Fruit fly (Drosophila melanogaster): ENCODE results near the gene CG17929.

The CG17929 gene

DNA sequence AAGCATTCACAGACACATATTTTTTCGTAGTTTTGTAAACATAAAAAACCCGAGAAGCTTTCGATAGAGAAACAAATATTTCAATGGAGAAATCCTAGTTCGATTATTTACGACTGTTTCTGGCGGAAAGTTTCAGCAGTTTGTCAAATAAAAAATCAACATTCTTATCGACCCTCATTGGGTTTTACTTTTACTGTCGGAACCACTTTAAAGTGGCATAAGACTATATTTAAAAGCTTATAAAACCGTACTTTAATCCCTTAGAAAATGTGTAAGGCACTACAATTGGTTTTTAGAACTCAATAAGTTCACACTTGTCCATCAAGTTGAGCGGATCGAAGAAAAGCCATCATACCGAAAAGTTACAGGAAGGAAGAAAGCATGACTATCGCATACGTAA is at the start of gene CG17929:
Gene CG17929, plus strand, starts transcription at position 301 of the 400 bp plus-strand sequence.
- TF ChIP-seq ttk (optimal IDR thresholded peaks at IDR 0.05) (no peak), Sin3A (optimal IDR thresholded peaks at IDR 0.05) (no peak), psq (optimal IDR thresholded peaks at IDR 0.05) (no peak), insv (optimal IDR thresholded peaks at IDR 0.05) (no peak), Myc (optimal IDR thresholded peaks at IDR 0.05) (no peak), h (optimal IDR thresholded peaks at IDR 0.05) (no peak)

- TF ChIP-seq Myc (optimal IDR thresholded peaks at IDR 0.05): no peak
- no peak for TF ChIP-seq Sin3A (optimal IDR thresholded peaks at IDR 0.05)
- TF ChIP-seq h (optimal IDR thresholded peaks at IDR 0.05): no peak
- TF ChIP-seq psq (optimal IDR thresholded peaks at IDR 0.05): no peak
- TF ChIP-seq ttk (optimal IDR thresholded peaks at IDR 0.05): no peak
- no peak for TF ChIP-seq insv (optimal IDR thresholded peaks at IDR 0.05)
These were observed 49.2 kb upstream of the CG17929 start for dm6 chr3R:16275890-16276619.

- TF ChIP-seq Sin3A (optimal IDR thresholded peaks at IDR 0.05) (no peak), Myc (optimal IDR thresholded peaks at IDR 0.05) (no peak), insv (optimal IDR thresholded peaks at IDR 0.05) (no peak), h (optimal IDR thresholded peaks at IDR 0.05) (no peak), ttk (optimal IDR thresholded peaks at IDR 0.05) (no peak), psq (optimal IDR thresholded peaks at IDR 0.05) (no peak)
These were observed 48.3 kb upstream of the CG17929 start for dm6 chr3R:16276992-16277391.

dm6 chr3R:16277543-16277942 is 47.7 kb upstream of the CG17929 start:
- TF ChIP-seq Sin3A (optimal IDR thresholded peaks at IDR 0.05) (no peak), h (optimal IDR thresholded peaks at IDR 0.05) (no peak), ttk (optimal IDR thresholded peaks at IDR 0.05) (no peak), psq (optimal IDR thresholded peaks at IDR 0.05) (no peak), Myc (optimal IDR thresholded peaks at IDR 0.05) (no peak), insv (optimal IDR thresholded peaks at IDR 0.05) (no peak)

- TF ChIP-seq h (optimal IDR thresholded peaks at IDR 0.05): no peak
- no peak for TF ChIP-seq ttk (optimal IDR thresholded peaks at IDR 0.05)
- no peak for TF ChIP-seq Sin3A (optimal IDR thresholded peaks at IDR 0.05)
- TF ChIP-seq insv (optimal IDR thresholded peaks at IDR 0.05): no peak
- TF ChIP-seq psq (optimal IDR thresholded peaks at IDR 0.05): no peak
- no peak for TF ChIP-seq Myc (optimal IDR thresholded peaks at IDR 0.05)
These were observed 45.8 kb upstream of the CG17929 start for dm6 chr3R:16279382-16279932.

DNA sequence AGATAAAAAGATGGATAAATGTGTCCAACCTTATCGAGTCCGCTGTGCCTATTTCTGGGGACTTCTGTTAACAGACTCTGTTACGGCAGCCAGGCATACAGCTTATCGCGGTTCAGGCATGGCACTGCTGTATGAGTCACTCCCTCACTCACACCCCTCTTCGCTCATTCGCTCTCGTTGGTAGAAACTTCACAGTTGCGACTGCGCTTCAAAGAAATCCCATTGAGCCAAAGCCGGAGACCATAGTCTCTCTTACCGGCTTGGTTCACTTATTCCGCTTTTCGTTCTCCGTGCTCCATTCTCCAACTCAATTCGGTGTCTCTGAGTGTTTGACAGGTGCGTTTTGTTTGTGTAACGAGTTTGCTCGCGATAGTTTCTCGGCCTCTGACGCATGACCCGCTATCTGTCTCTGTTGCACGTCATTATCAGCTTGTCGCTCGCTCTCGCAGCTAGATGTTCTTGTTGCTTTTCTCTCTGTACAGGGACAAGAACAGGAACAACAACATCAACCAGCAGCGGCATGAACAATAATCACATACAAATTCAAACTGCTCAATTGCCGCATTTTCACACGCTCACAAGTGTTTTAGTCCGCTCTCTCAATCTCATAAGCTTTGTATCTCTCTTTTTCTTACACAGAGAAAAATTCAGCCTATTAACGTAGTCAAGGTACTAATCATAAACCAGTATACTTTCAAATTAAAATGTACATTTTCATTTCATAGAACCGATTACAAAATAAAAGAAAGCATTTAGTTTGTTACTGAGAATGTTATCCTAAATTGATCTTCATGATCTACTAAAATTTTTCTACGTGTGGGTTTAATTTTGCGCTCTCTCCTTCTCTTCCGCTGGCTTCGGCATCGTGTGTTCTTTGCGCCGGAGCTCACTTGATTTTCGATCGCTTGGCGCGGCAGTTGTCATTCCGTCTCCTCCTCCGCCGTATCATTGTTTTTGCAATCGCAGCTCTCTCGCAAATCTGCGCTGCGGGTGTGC is 45.0 kb upstream of the CG17929 start:
- TF ChIP-seq insv (optimal IDR thresholded peaks at IDR 0.05) (no peak), Sin3A (optimal IDR thresholded peaks at IDR 0.05) (no peak), h (optimal IDR thresholded peaks at IDR 0.05) (no peak), Myc (optimal IDR thresholded peaks at IDR 0.05) (no peak), ttk (optimal IDR thresholded peaks at IDR 0.05) (no peak), psq (optimal IDR thresholded peaks at IDR 0.05) (no peak)

DNA sequence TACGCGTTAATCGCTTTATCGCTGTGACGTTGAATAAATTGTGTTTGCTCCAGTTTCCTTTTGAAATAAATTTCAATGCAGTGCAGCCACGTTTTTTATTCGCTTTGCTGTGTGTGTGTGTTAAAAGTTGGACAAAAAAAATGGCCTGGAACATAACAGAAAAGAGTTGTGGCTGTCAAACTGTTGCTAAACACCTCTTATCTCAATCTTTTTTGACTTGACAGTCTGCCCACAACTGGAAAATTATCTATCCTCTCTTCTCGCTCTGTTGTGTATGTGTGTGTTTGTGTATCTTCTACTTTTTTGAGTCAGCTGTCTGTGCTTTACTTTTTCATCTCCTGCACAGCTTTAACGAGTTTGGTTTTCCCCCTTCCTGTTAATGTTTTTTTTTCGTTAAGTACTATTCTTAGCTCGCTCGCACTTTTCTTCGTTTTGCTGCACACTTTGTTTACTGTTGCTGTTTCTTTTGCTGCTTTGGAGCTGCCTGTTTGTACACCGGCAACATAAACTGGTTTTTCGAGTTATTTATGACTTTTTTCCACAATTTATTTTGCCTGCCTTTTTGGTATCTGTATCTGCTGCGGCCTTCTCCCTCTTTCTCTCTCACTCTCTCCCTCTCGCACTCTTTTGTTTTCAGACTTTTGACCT is 44.1 kb upstream of the CG17929 start:
- no peak for TF ChIP-seq ttk (optimal IDR thresholded peaks at IDR 0.05)
- TF ChIP-seq h (optimal IDR thresholded peaks at IDR 0.05): no peak
- TF ChIP-seq psq (optimal IDR thresholded peaks at IDR 0.05): no peak
- no peak for TF ChIP-seq insv (optimal IDR thresholded peaks at IDR 0.05)
- no peak for TF ChIP-seq Sin3A (optimal IDR thresholded peaks at IDR 0.05)
- TF ChIP-seq Myc (optimal IDR thresholded peaks at IDR 0.05): no peak

DNA sequence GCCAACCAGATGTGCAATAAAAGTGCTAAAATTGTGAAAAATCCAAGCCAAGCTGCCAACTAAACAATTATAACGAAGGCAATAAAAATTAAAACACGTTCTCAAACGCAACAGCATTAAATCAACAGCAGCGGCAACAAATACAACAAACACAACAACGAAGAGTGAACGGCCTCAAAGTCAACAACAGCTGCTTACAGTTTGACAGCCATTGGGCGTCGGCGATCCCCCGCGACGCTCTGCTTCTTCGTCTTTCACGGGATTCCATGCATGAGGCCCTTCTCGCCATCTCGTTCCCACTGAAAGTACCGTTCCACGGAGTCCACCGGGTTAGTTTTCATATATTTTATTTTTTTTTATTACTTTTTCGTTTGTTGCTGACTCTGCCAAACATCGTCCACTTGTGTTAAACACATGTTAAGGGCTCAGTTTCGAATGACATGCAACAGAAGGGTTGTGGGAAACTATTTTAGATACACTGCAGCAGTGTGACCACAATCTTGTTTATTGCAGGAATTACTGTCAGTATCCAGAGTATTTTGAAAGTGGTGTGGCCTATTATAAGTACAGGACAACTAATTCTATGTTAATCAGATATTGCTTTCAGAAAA is 43.1 kb upstream of the CG17929 start:
- TF ChIP-seq psq (optimal IDR thresholded peaks at IDR 0.05) (no peak), ttk (optimal IDR thresholded peaks at IDR 0.05) (no peak), Sin3A (optimal IDR thresholded peaks at IDR 0.05) (no peak), Myc (optimal IDR thresholded peaks at IDR 0.05) (no peak), insv (optimal IDR thresholded peaks at IDR 0.05) (no peak), h (optimal IDR thresholded peaks at IDR 0.05) (no peak)

DNA sequence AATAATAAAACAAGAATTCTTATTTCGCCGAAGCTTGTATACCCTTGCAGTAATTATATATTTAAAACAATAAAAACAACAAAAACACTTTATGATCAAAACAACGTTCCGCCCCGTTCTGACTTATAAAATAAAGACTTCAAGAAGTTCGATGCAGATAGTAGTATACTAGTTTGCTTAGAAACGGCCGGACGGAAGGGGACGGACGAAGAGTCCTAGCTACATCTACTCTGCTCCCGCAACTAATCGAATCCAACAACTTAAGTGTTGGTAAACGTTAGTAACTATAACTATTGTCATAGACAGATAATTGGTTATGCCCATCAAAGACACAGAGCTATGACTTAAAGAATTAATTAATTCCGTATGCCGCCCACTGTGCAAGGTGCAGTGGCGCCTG is 40.8 kb upstream of the CG17929 start:
- TF ChIP-seq ttk (optimal IDR thresholded peaks at IDR 0.05) (no peak), Sin3A (optimal IDR thresholded peaks at IDR 0.05) (no peak), psq (optimal IDR thresholded peaks at IDR 0.05) (no peak), Myc (optimal IDR thresholded peaks at IDR 0.05) (no peak), h (optimal IDR thresholded peaks at IDR 0.05) (no peak), insv (optimal IDR thresholded peaks at IDR 0.05) (no peak)

- no peak for TF ChIP-seq Myc (optimal IDR thresholded peaks at IDR 0.05)
- TF ChIP-seq ttk (optimal IDR thresholded peaks at IDR 0.05): no peak
- TF ChIP-seq Sin3A (optimal IDR thresholded peaks at IDR 0.05): no peak
These were observed 40.4 kb upstream of the CG17929 start for dm6 chr3R:16284901-16285300.

DNA sequence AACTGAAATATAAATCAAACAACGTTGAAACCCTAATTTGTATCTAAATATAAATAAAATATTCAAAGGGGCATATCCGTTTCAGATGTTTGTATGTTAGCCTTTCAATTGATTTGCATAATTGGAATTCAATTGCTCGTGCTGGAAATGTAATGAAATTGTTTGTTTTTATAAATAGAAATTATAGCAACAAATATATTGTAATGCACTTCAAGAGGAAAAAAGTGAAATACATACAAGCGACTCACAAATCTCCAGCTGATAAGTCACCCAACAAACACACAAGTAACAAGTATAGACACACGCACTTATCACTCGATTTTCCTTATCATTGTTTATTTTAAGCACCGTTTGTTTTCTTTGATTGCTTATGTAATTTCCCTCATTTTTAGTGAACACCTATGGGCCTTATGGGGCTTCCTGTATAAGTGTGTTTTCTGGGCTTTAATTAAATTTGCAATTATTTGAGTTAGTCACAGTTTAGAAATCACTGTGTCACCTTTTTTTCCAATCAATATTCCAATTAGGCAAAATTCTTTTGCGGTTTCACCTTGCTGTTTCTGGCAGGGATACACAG is 39.6 kb upstream of the CG17929 start:
- no peak for TF ChIP-seq Sin3A (optimal IDR thresholded peaks at IDR 0.05)
- no peak for TF ChIP-seq psq (optimal IDR thresholded peaks at IDR 0.05)
- no peak for TF ChIP-seq h (optimal IDR thresholded peaks at IDR 0.05)
- TF ChIP-seq Myc (optimal IDR thresholded peaks at IDR 0.05): no peak
- TF ChIP-seq ttk (optimal IDR thresholded peaks at IDR 0.05): no peak
- no peak for TF ChIP-seq insv (optimal IDR thresholded peaks at IDR 0.05)

All from Kc167 (cell line).